Fruit fly (Drosophila melanogaster) whole organism: ENCODE measurements around the gene Abl.

ENCODE experiments used
- CG8478 ChIP-seq: fragments of >200 bp; optimal IDR thresholded peaks from 2 replicates; lab custom pipeline; 2018; ENCODE audit warnings: inconsistent platforms
- Dll ChIP-seq: fragments of >200 bp; optimal IDR thresholded peaks from 2 replicates; lab custom pipeline; 2017
- EcR ChIP-seq, 2 experiments: fragments of >200 bp; optimal IDR thresholded peaks; 2 replicates each; lab custom pipeline; 2017; ENCODE audit warnings: missing biosample characterization in 2 of 2, missing genetic modification characterization in 2 of 2, missing genetic modification reagents in 2 of 2
- pan ChIP-seq: fragments of >200 bp; optimal IDR thresholded peaks from 2 replicates; lab custom pipeline; 2017
- psq ChIP-seq: fragments of >200 bp; optimal IDR thresholded peaks from 2 replicates; lab custom pipeline; 2017
- usp ChIP-seq: fragments of >200 bp; optimal IDR thresholded peaks from 2 replicates; lab custom pipeline; 2017; ENCODE audit warnings: missing biosample characterization, missing genetic modification characterization, mixed read lengths

dm6 chr3L:16602736-16603144 lies 44.9 kb downstream of the Abl start, which contains the start of gene Arts:
- TF ChIP-seq psq (lab: Kevin White, UChicago) (no peak), pan (lab: Kevin White, UChicago) (no peak), usp (no peak), CG8478 (lab: Kevin White, UChicago) (no peak), EcR (GFP tag; optimal IDR thresholded peaks at IDR 0.05; lab: Kevin White, UChicago) (no peak), Dll (lab: Kevin White, UChicago) (no peak)
